Fruit fly (Drosophila melanogaster): ENCODE results near the gene Ipp.
A peak's percentile ranks its signal among the peaks of the same experiment; 100 is the strongest.

Gene Ipp

DNA sequence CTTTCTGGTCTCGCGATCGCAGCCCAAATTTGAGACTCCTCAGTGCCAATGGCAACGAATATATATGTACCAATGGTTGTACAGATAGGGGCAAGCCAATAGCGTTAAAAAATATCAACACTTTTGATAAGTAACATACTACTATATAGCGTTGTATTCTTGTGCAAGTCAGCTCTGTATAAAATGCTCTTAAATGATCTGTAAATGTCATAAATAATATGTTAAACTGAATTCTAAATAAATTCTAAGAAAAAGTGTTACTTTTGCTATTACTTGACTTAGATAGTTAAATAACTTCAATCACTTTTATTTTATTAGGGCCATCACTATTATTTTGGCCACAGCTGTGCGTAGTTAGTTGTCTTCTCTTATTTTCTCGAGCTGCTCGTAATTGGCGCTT, 24.0 kb upstream of the Ipp start:
- TF ChIP-seq Mio (GFP tag; optimal IDR thresholded peaks at IDR 0.05): no peak
- TF ChIP-seq woc (GFP tag; optimal IDR thresholded peaks at IDR 0.05): peak; percentile 46
- peak; percentile 50 for TF ChIP-seq br (GFP tag; optimal IDR thresholded peaks at IDR 0.05)
- TF ChIP-seq CrebA (GFP tag; optimal IDR thresholded peaks at IDR 0.05; ENCODE audit: borderline replicate concordance): no peak
- TF ChIP-seq lola (GFP tag; optimal IDR thresholded peaks at IDR 0.05): no peak
- peak; percentile 9 for TF ChIP-seq tai (GFP tag; optimal IDR thresholded peaks at IDR 0.05)
- no peak for TF ChIP-seq dl (GFP tag; optimal IDR thresholded peaks at IDR 0.05; ENCODE audit: insufficient read depth in 1 of 2, partially characterized antibody in 2 of 2)
- no peak for TF ChIP-seq Jra (GFP tag; optimal IDR thresholded peaks at IDR 0.05)
- TF ChIP-seq ey (GFP tag; optimal IDR thresholded peaks at IDR 0.05): peak; percentile 66
- no peak for TF ChIP-seq sage (GFP tag; optimal IDR thresholded peaks at IDR 0.05)
- no peak for TF ChIP-seq pan (optimal IDR thresholded peaks at IDR 0.05)
- TF ChIP-seq CG32264 (GFP tag; optimal IDR thresholded peaks at IDR 0.05): no peak
- no peak for TF ChIP-seq usp (GFP tag; optimal IDR thresholded peaks at IDR 0.05)
- TF ChIP-seq Hnf4 (GFP tag; optimal IDR thresholded peaks at IDR 0.05): peak; percentile 3
- no peak for TF ChIP-seq GATAd (GFP tag; optimal IDR thresholded peaks at IDR 0.05)
- TF ChIP-seq dsf (GFP tag; optimal IDR thresholded peaks at IDR 0.05; ENCODE audit: borderline replicate concordance): no peak
- TF ChIP-seq psq (GFP tag; optimal IDR thresholded peaks at IDR 0.05): peak; percentile 22
- TF ChIP-seq Rel (GFP tag; optimal IDR thresholded peaks at IDR 0.05): no peak
- TF ChIP-seq Rel (tag; optimal IDR thresholded peaks at IDR 0.05): no peak
- no peak for TF ChIP-seq N (GFP tag; optimal IDR thresholded peaks at IDR 0.05)
- TF ChIP-seq HLH106 (tag; optimal IDR thresholded peaks at IDR 0.05): peak; percentile 45
- TF ChIP-seq Myc (optimal IDR thresholded peaks at IDR 0.05): no peak
- TF ChIP-seq jim (GFP tag; optimal IDR thresholded peaks at IDR 0.05): no peak
- peak; percentile 83 for TF ChIP-seq Sp1 (GFP tag; optimal IDR thresholded peaks at IDR 0.05)
- TF ChIP-seq Dif (GFP tag; optimal IDR thresholded peaks at IDR 0.05; ENCODE audit: partially characterized antibody): no peak
- TF ChIP-seq CG9705 (GFP tag; optimal IDR thresholded peaks at IDR 0.05): no peak
- TF ChIP-seq Dfd (GFP tag; optimal IDR thresholded peaks at IDR 0.05): no peak
- TF ChIP-seq h (GFP tag; optimal IDR thresholded peaks at IDR 0.05): peak; percentile 79
- peak; percentile 56 for TF ChIP-seq OdsH (GFP tag; optimal IDR thresholded peaks at IDR 0.05)
- TF ChIP-seq foxo (GFP tag; optimal IDR thresholded peaks at IDR 0.05): peak in 1 of 2 experiments; percentile 55
- TF ChIP-seq dmrt93B (GFP tag; optimal IDR thresholded peaks at IDR 0.05): peak; percentile 6
- TF ChIP-seq brk (GFP tag; optimal IDR thresholded peaks at IDR 0.05): no peak
- peak; percentile 12 for TF ChIP-seq fru (GFP tag; optimal IDR thresholded peaks at IDR 0.05)
- no peak for TF ChIP-seq Vsx2 (GFP tag; optimal IDR thresholded peaks at IDR 0.05; ENCODE audit: partially characterized antibody)
- no peak for TF ChIP-seq Hr78 (GFP tag; optimal IDR thresholded peaks at IDR 0.05)
- TF ChIP-seq Abd-B (GFP tag; optimal IDR thresholded peaks at IDR 0.05): no peak
- TF ChIP-seq sv (GFP tag; optimal IDR thresholded peaks at IDR 0.05): no peak
- peak; percentile 33 for TF ChIP-seq rgr (GFP tag; optimal IDR thresholded peaks at IDR 0.05)
- no peak for TF ChIP-seq Hr83 (GFP tag; optimal IDR thresholded peaks at IDR 0.05; ENCODE audit: poor library complexity, severe bottlenecking)

DNA sequence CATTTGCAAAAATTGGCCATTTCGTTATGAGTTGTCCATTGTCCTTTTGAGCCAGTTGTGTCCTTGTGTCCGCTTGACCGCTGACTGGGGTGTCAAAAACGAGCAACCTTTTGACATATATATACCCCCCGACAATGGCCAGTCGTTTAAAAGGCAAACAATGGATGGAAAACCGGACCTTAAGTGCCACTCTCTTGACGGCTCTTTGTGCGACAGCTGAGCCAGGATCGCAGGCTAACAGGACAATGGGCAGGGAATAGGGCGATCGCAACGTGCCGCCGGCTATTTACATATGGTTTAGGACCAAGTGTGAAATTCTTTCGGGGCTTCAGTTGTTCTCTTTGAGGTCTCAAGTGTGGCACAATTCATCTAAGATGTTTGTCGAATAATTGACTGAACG, 22.3 kb upstream of the Ipp start:
- no peak for TF ChIP-seq CG9705 (GFP tag; optimal IDR thresholded peaks at IDR 0.05)
- TF ChIP-seq ey (GFP tag; optimal IDR thresholded peaks at IDR 0.05): no peak
- no peak for TF ChIP-seq Vsx2 (GFP tag; optimal IDR thresholded peaks at IDR 0.05; ENCODE audit: partially characterized antibody)
- no peak for TF ChIP-seq HLH106 (tag; optimal IDR thresholded peaks at IDR 0.05)
- TF ChIP-seq GATAd (GFP tag; optimal IDR thresholded peaks at IDR 0.05): no peak

DNA sequence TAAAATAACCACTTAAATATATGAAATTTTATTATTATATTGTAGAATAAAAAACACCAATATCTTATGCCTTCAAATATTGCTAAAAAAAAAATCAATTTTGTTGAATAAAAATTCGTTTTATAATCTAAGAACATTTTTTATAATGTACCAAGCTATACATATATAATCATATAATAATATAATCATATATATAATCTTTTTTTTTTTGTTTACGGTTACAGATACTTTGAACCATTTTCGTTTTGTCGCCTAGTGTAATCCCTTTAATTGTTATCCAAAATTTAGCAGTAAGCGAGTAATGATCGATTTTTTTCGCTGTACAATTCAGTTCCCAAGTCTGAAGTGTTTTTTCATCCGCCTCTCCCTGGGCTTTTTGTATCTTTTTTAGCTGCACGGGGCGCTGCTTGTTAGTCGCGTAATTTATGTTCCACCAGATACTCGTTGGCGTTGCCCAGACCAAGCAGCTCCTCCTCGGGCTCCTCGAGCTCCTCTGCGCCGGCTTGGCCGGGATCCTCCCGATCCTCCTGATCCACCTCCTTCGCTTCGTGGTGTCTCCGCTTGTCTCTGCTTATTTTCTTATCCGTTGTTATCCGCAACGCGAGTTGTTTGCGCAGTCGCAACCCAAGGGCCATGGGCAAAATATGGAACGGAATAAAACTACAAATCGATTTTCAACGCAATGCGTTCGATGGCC, 19.1 kb upstream of the Ipp start:
- peak; percentile 3 for TF ChIP-seq dmrt93B (GFP tag; optimal IDR thresholded peaks at IDR 0.05)
- TF ChIP-seq br (GFP tag; optimal IDR thresholded peaks at IDR 0.05): no peak
- TF ChIP-seq psq (GFP tag; optimal IDR thresholded peaks at IDR 0.05): peak; percentile 40
- no peak for TF ChIP-seq lola (GFP tag; optimal IDR thresholded peaks at IDR 0.05)
- TF ChIP-seq Dif (GFP tag; optimal IDR thresholded peaks at IDR 0.05; ENCODE audit: partially characterized antibody): no peak
- TF ChIP-seq Sp1 (GFP tag; optimal IDR thresholded peaks at IDR 0.05): peak; percentile 46
- TF ChIP-seq pan (optimal IDR thresholded peaks at IDR 0.05): no peak
- no peak for TF ChIP-seq Dfd (GFP tag; optimal IDR thresholded peaks at IDR 0.05)
- TF ChIP-seq HLH106 (tag; optimal IDR thresholded peaks at IDR 0.05): peak; percentile 28
- no peak for TF ChIP-seq fru (GFP tag; optimal IDR thresholded peaks at IDR 0.05)
- TF ChIP-seq Rel (GFP tag; optimal IDR thresholded peaks at IDR 0.05): no peak
- no peak for TF ChIP-seq Rel (tag; optimal IDR thresholded peaks at IDR 0.05)
- TF ChIP-seq OdsH (GFP tag; optimal IDR thresholded peaks at IDR 0.05): peak; percentile 53
- no peak for TF ChIP-seq CG32264 (GFP tag; optimal IDR thresholded peaks at IDR 0.05)
- TF ChIP-seq dl (GFP tag; optimal IDR thresholded peaks at IDR 0.05; ENCODE audit: insufficient read depth in 1 of 2, partially characterized antibody in 2 of 2): no peak
- no peak for TF ChIP-seq h (GFP tag; optimal IDR thresholded peaks at IDR 0.05)
- TF ChIP-seq Myc (optimal IDR thresholded peaks at IDR 0.05): no peak
- peak; percentile 7 for TF ChIP-seq rgr (GFP tag; optimal IDR thresholded peaks at IDR 0.05)
- TF ChIP-seq brk (GFP tag; optimal IDR thresholded peaks at IDR 0.05): no peak
- peak in 1 of 2 experiments; percentile 55 for TF ChIP-seq foxo (GFP tag; optimal IDR thresholded peaks at IDR 0.05)
